Worm (Caenorhabditis elegans) whole organism, young adult: ENCODE data around the gene dep-1.

Source experiments
- B0019.2 ChIP-seq: fragments of 200-800 bp; sonication (Bioruptor generic); conservative IDR thresholded peaks from 2 replicates; pipeline ENCODE4 v1.3.6; 2022; ENCODE audit warnings: missing genetic modification reagents, missing genetic modification characterization, missing compliant biosample characterization
- C17E4.6 ChIP-seq: fragments of 200-800 bp; sonication (Bioruptor generic); IDR thresholded peaks from 2 replicates; pipeline ENCODE4 v1.3.6; 2022; ENCODE audit warnings: missing genetic modification reagents, missing genetic modification characterization, missing compliant biosample characterization
- D2030.7 ChIP-seq: fragments of 200-800 bp; sonication (Bioruptor generic); IDR thresholded peaks from 2 replicates; pipeline ENCODE4 v1.3.6; 2022; ENCODE audit warnings: missing genetic modification reagents, missing genetic modification characterization, missing compliant biosample characterization
- F37B4.10 ChIP-seq: fragments of 200-800 bp; sonication (Bioruptor generic); IDR thresholded peaks from 2 replicates; pipeline ENCODE4 v1.3.6; 2022; ENCODE audit warnings: missing genetic modification characterization, missing compliant biosample characterization
- F49E8.2 ChIP-seq: sonication (generic microtip); optimal IDR thresholded peaks from 3 replicates; lab custom pipeline; 2017; ENCODE audit warnings: missing genetic modification characterization, mild to moderate bottlenecking, missing compliant biosample characterization, antibody characterized with exemption, moderate library complexity; ENCODE audit not compliant: insufficient read depth
- F55B11.4 ChIP-seq: sonication (generic microtip); optimal IDR thresholded peaks from 2 replicates; lab custom pipeline; 2016; ENCODE audit warnings: missing compliant biosample characterization, missing genetic modification characterization, borderline replicate concordance; ENCODE audit not compliant: insufficient read depth
- K11D2.4 ChIP-seq: fragments of 200-800 bp; sonication (Bioruptor generic); IDR thresholded peaks from 2 replicates; pipeline ENCODE4 v1.3.6; 2022; ENCODE audit warnings: missing genetic modification reagents, missing genetic modification characterization, missing compliant biosample characterization
- K12H6.12 ChIP-seq: fragments of 200-800 bp; sonication (Bioruptor generic); optimal IDR thresholded peaks from 2 replicates; lab custom pipeline; 2018; ENCODE audit warnings: mild to moderate bottlenecking, missing genetic modification characterization, missing compliant biosample characterization
- T26A5.8 ChIP-seq: sonication (generic microtip); optimal IDR thresholded peaks from 2 replicates; lab custom pipeline; 2016; ENCODE audit warnings: missing genetic modification characterization, missing compliant biosample characterization
- Y56A3A.18 ChIP-seq: fragments of 200-800 bp; sonication (Bioruptor generic); IDR thresholded peaks from 2 replicates; pipeline ENCODE4 v1.3.6; 2022; ENCODE audit warnings: missing genetic modification reagents, missing genetic modification characterization, missing compliant biosample characterization
- Y95B8A.8 ChIP-seq: fragments of 200-800 bp; sonication (Bioruptor generic); IDR thresholded peaks from 2 replicates; pipeline ENCODE4 v1.3.6; 2022; ENCODE audit warnings: missing genetic modification reagents, missing genetic modification characterization, missing compliant biosample characterization
- ZK185.1 ChIP-seq: sonication (generic microtip); optimal IDR thresholded peaks from 2 replicates; lab custom pipeline; 2016; ENCODE audit warnings: mild to moderate bottlenecking, missing genetic modification characterization, missing compliant biosample characterization; ENCODE audit not compliant: poor library complexity, severe bottlenecking
- attf-5 ChIP-seq: fragments of 200-800 bp; sonication (Bioruptor generic); optimal IDR thresholded peaks from 2 replicates; lab custom pipeline; 2018; ENCODE audit warnings: mild to moderate bottlenecking, missing genetic modification characterization, missing compliant biosample characterization
- bed-1 ChIP-seq: fragments of 200-800 bp; sonication (Bioruptor generic); IDR thresholded peaks from 2 replicates; pipeline ENCODE4 v1.3.6; 2022; ENCODE audit warnings: missing genetic modification reagents, missing genetic modification characterization, missing compliant biosample characterization
- cebp-2 ChIP-seq: fragments of 200-800 bp; sonication (Bioruptor generic); IDR thresholded peaks from 2 replicates; pipeline ENCODE4 v1.3.6; 2022; ENCODE audit warnings: missing genetic modification characterization, missing compliant biosample characterization
- ceh-100 ChIP-seq: fragments of 200-800 bp; sonication (Bioruptor generic); IDR thresholded peaks from 2 replicates; pipeline ENCODE4 v1.3.6; 2022; ENCODE audit warnings: missing genetic modification reagents, missing genetic modification characterization, missing compliant biosample characterization
- ceh-40 ChIP-seq: fragments of 200-800 bp; sonication (Bioruptor generic); IDR thresholded peaks from 2 replicates; pipeline ENCODE4 v1.3.6; 2022; ENCODE audit warnings: missing genetic modification characterization, missing compliant biosample characterization
- ceh-91 ChIP-seq: fragments of 200-800 bp; sonication (Bioruptor generic); IDR thresholded peaks from 2 replicates; pipeline ENCODE4 v1.3.6; 2022; ENCODE audit warnings: missing genetic modification reagents, missing genetic modification characterization, missing compliant biosample characterization
- efl-1 ChIP-seq: fragments of 150-350 bp; optimal IDR thresholded peaks from 2 replicates; lab custom pipeline; 2014; ENCODE audit warnings: missing biosample characterization, missing genetic modification reagents, missing genetic modification characterization
- egrh-3 ChIP-seq: fragments of 200-800 bp; sonication (Bioruptor generic); IDR thresholded peaks from 2 replicates; pipeline ENCODE4 v1.3.6; 2022; ENCODE audit warnings: missing genetic modification reagents, missing genetic modification characterization, missing compliant biosample characterization
- ekl-4 ChIP-seq: fragments of 200-800 bp; sonication (Bioruptor generic); IDR thresholded peaks from 2 replicates; pipeline ENCODE4 v1.3.6; 2022; ENCODE audit warnings: missing genetic modification reagents, missing genetic modification characterization, missing compliant biosample characterization
- hrde-1 ChIP-seq: sonication (generic microtip); optimal IDR thresholded peaks from 2 replicates; lab custom pipeline; 2016; ENCODE audit warnings: missing genetic modification characterization, mild to moderate bottlenecking, missing compliant biosample characterization, moderate library complexity, missing genotype, missing genetic modification reagents, borderline replicate concordance
- let-526 ChIP-seq: fragments of 200-800 bp; sonication (Bioruptor generic); IDR thresholded peaks from 2 replicates; pipeline ENCODE4 v1.3.6; 2022; ENCODE audit warnings: missing genetic modification reagents, missing genetic modification characterization, missing compliant biosample characterization
- lin-26 ChIP-seq: fragments of 200-800 bp; sonication (Bioruptor generic); IDR thresholded peaks from 2 replicates; pipeline ENCODE4 v1.3.6; 2022; ENCODE audit warnings: missing genetic modification reagents, missing genetic modification characterization, missing compliant biosample characterization
- lsy-27 ChIP-seq: sonication (generic microtip); optimal IDR thresholded peaks from 2 replicates; lab custom pipeline; 2017; ENCODE audit warnings: missing genetic modification characterization, mild to moderate bottlenecking, missing compliant biosample characterization, antibody characterized with exemption, missing genotype, borderline replicate concordance; ENCODE audit not compliant: insufficient read depth
- madf-6 ChIP-seq: fragments of 200-800 bp; sonication (Bioruptor generic); IDR thresholded peaks from 2 replicates; pipeline ENCODE4 v1.3.6; 2022; ENCODE audit warnings: missing genetic modification reagents, missing genetic modification characterization, missing compliant biosample characterization
- madf-8 ChIP-seq: fragments of 200-800 bp; sonication (Bioruptor generic); conservative IDR thresholded peaks from 2 replicates; pipeline ENCODE4 v1.3.6; 2022; ENCODE audit warnings: missing genetic modification reagents, missing genetic modification characterization, missing compliant biosample characterization
- mcd-1 ChIP-seq: fragments of 200-800 bp; sonication (Bioruptor generic); IDR thresholded peaks from 2 replicates; pipeline ENCODE4 v1.3.6; 2022; ENCODE audit warnings: missing genetic modification reagents, missing genetic modification characterization, missing compliant biosample characterization
- mel-28 ChIP-seq: sonication (generic microtip); optimal IDR thresholded peaks from 2 replicates; lab custom pipeline; 2016; ENCODE audit warnings: borderline replicate concordance, mild to moderate bottlenecking, missing genetic modification characterization, missing compliant biosample characterization
- mxl-1 ChIP-seq: sonication (generic microtip); optimal IDR thresholded peaks from 2 replicates; lab custom pipeline; 2016; ENCODE audit warnings: missing genetic modification characterization, missing compliant biosample characterization
- nfya-1 ChIP-seq: sonication (generic microtip); optimal IDR thresholded peaks from 2 replicates; lab custom pipeline; 2017; ENCODE audit warnings: antibody characterized with exemption, missing compliant biosample characterization, missing genetic modification characterization, borderline replicate concordance; ENCODE audit not compliant: insufficient read depth
- nhr-27 ChIP-seq: fragments of 200-800 bp; sonication (Bioruptor generic); optimal IDR thresholded peaks from 2 replicates; lab custom pipeline; 2018; ENCODE audit warnings: mild to moderate bottlenecking, missing genetic modification characterization, moderate library complexity, missing compliant biosample characterization
- pbrm-1 ChIP-seq: fragments of 200-800 bp; sonication (Bioruptor generic); IDR thresholded peaks from 2 replicates; pipeline ENCODE4 v1.3.6; 2022; ENCODE audit warnings: missing genetic modification reagents, missing genetic modification characterization, missing compliant biosample characterization
- pha-4 ChIP-seq: fragments of 150-350 bp; sonication (generic microtip); optimal IDR thresholded peaks from 2 replicates; lab custom pipeline; 2014; ENCODE audit warnings: missing biosample characterization, missing genetic modification reagents, missing genetic modification characterization
- snpc-4 ChIP-seq, 5 experiments: fragments of 150-350 bp in 1 of 5; sonication (generic microtip) in 4 of 5; optimal IDR thresholded peaks; 2 replicates each; lab custom pipeline; 2014 to 2018; ENCODE audit warnings: missing genetic modification characterization in 5 of 5, missing biosample characterization in 3 of 5, antibody characterized with exemption in 2 of 5, mild to moderate bottlenecking in 2 of 5, missing compliant biosample characterization in 2 of 5, missing genotype in 2 of 5, moderate library complexity in 2 of 5, missing genetic modification reagents in 1 of 5
- somi-1 ChIP-seq: fragments of 200-800 bp; sonication (Bioruptor generic); optimal IDR thresholded peaks from 2 replicates; lab custom pipeline; 2018; ENCODE audit warnings: mild to moderate bottlenecking, missing genetic modification characterization, missing compliant biosample characterization
- sptf-2 ChIP-seq: fragments of 200-800 bp; sonication (Bioruptor generic); optimal IDR thresholded peaks from 2 replicates; lab custom pipeline; 2018; ENCODE audit warnings: mild to moderate bottlenecking, missing genetic modification characterization, missing compliant biosample characterization
- xnd-1 ChIP-seq: sonication (generic microtip); optimal IDR thresholded peaks from 2 replicates; lab custom pipeline; 2016; ENCODE audit warnings: missing genotype, missing genetic modification reagents, missing genetic modification characterization, missing compliant biosample characterization
- zfh-2 ChIP-seq: fragments of 200-800 bp; sonication (Bioruptor generic); conservative IDR thresholded peaks from 2 replicates; pipeline ENCODE4 v1.3.6; 2022; ENCODE audit warnings: missing genetic modification reagents, missing genetic modification characterization, missing compliant biosample characterization
- ztf-25 ChIP-seq: fragments of 200-800 bp; sonication (Bioruptor generic); IDR thresholded peaks from 2 replicates; pipeline ENCODE4 v1.3.6; 2022; ENCODE audit warnings: missing genetic modification reagents, missing genetic modification characterization, missing compliant biosample characterization
- ztf-6 ChIP-seq: fragments of 200-800 bp; sonication (Bioruptor generic); IDR thresholded peaks from 2 replicates; pipeline ENCODE4 v1.3.6; 2022; ENCODE audit warnings: missing genetic modification reagents, missing genetic modification characterization, missing compliant biosample characterization

The dep-1 gene

DNA sequence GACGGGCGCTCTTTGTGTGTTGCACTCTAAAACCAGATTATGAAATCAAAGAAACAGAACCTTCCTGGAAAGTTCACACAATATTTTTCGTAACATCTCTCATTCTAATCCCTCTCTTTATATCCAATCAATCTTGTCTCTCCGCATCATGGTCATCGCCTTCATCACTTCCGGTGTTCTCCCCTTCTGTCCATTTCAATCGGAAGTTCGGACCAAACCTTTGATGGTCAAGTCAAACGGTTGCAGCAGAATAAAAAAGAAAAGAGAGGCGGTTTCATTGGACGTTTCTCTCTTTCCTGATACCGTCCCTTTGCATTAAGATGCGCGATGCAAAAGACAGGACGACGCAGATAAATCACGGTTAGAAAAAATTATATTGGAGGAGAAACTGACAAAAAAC lies 13.4 kb upstream of the dep-1 start:
- no peak for TF ChIP-seq ztf-6
- TF ChIP-seq pha-4 (tag; lab: Kevin White, UChicago), result no peak
- no peak for TF ChIP-seq nhr-27 (tag; lab: Kevin White, UChicago)
- no peak for TF ChIP-seq pbrm-1 (GFP tag; lab: Robert Waterston, UW)
- no peak for TF ChIP-seq cebp-2 (GFP tag; lab: Robert Waterston, UW)
- TF ChIP-seq D2030.7 (GFP tag; lab: Robert Waterston, UW), result no peak
- TF ChIP-seq F55B11.4 (tag; lab: Kevin White, UChicago), result no peak
- TF ChIP-seq mcd-1 (GFP tag; lab: Robert Waterston, UW), result no peak
- TF ChIP-seq xnd-1 (tag; lab: Kevin White, UChicago), result no peak

DNA sequence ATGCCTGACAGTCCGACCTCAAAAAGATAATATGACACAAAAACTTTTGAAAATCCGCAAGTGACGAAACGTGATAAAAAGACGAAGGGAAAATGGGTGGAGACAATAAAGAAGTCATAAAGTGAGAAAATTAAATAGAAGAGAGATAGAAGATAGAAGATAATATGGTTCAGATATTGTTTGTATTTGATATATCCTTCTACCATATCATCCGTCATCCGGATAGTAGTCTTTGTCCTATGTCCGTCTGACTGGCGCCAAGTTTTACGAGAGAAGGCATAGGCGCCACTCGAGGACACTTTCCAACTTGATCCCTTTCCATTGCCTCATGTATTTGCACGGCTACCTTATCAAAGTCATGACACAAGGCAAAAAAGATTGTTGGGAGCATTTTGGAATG lies 12.3 kb upstream of the dep-1 start:
- TF ChIP-seq sptf-2 (GFP tag; lab: Kevin White, UChicago) (no peak), efl-1 (GFP tag; lab: Kevin White, UChicago) (no peak), C17E4.6 (GFP tag; lab: Robert Waterston, UW) (no peak), lin-26 (no peak), cebp-2 (GFP tag; lab: Robert Waterston, UW) (no peak), zfh-2 (GFP tag; lab: Robert Waterston, UW) (no peak), ceh-91 (no peak), F55B11.4 (tag; lab: Kevin White, UChicago) (no peak), nfya-1 (tag; lab: Kevin White, UChicago) (no peak), B0019.2 (no peak), ZK185.1 (tag; lab: Kevin White, UChicago) (no peak), F49E8.2 (tag; lab: Kevin White, UChicago) (no peak), T26A5.8 (tag; lab: Kevin White, UChicago) (no peak)

DNA sequence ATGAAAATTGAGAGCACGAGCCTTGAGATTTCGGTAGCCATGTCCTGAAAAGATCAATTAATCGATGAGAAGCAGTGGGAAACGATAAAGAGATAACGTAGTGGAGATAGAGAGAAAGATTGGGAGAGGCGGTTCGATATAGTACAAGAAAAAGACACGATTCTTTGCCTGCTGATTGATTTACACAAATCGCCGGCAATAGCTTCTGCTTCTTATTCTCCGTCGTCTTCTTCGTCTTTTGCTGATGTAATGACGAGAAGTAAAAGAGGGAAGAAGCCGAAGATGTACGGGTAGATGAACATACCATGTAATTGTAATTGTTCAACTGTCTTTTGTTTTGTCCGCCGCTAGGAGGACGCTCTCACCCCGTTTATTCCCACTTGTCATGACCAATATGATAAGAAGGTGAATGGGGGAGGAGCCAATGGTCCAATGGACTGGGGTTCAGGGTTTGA lies 9.6 kb upstream of the dep-1 start, which contains the start of gene F37B12.1:
Gene F37B12.1, minus strand, starts transcription at position 51 of the 455 bp plus-strand sequence.
- TF ChIP-seq F37B4.10 (0 out of 2 replicates have a peak, but pooled peaks have one; percentile 44), ceh-100 (GFP tag; lab: Robert Waterston, UW) (no peak)

DNA sequence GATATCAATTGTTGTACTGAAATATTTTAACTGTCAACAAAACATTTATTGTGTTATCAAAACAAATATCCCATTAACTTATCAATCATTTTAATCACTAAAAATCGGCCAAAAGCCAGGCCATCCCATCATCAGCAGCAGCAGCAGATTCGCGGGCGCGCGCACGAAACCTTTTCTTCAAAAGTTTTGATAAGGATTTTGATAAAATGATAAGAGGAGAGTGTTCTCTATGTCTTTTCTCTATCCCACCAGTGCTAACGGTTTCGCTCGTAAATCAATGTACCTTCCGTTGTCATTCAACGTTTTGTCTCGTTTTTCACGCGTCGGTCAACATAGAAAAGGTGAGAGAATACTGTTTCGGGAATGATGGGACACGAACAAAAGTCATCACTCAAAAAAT lies 8.5 kb upstream of the dep-1 start:
- TF ChIP-seq madf-6 (GFP tag; lab: Robert Waterston, UW) (no peak), T26A5.8 (tag; lab: Kevin White, UChicago) (no peak), somi-1 (GFP tag; lab: Kevin White, UChicago) (no peak), mel-28 (tag; lab: Kevin White, UChicago) (no peak), ceh-91 (no peak), ekl-4 (GFP tag; lab: Robert Waterston, UW) (no peak), Y56A3A.18 (GFP tag; lab: Robert Waterston, UW) (no peak), ztf-25 (GFP tag; lab: Robert Waterston, UW) (no peak), K12H6.12 (tag; lab: Kevin White, UChicago) (no peak), Y95B8A.8 (no peak)

DNA sequence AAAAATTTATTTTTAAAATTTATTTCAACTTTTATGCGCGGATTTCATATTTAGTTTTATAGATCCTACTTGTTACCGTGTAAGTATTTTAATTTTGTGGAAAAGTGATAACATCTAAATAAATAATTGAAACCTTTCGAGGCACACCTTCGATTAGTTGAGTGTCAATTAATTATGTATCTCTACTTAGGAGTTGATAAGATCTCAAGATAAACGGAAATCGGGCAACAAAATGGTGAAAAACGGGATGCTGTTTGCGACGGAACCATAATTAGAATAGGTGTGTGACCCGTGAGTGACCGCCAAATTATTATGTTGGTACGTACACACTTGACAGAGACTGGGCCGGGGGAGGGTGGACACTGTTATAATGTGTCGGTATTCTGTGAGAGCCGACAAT lies 6.8 kb upstream of the dep-1 start:
- TF ChIP-seq egrh-3 (GFP tag; lab: Robert Waterston, UW), result no peak
- TF ChIP-seq B0019.2, result no peak
- TF ChIP-seq let-526, result no peak
- TF ChIP-seq bed-1, result no peak
- TF ChIP-seq ceh-40, result no peak
- TF ChIP-seq K11D2.4 (GFP tag; lab: Robert Waterston, UW), result no peak
- no peak for TF ChIP-seq mxl-1 (tag; lab: Kevin White, UChicago)
- TF ChIP-seq madf-8 (GFP tag; lab: Robert Waterston, UW), result no peak
- TF ChIP-seq hrde-1 (tag; lab: Kevin White, UChicago), result no peak
- no peak for TF ChIP-seq snpc-4 (GFP tag; optimal IDR thresholded peaks at IDR 0.05; lab: Kevin White, UChicago)
- TF ChIP-seq snpc-4 (tag; optimal IDR thresholded peaks at IDR 0.05; lab: Kevin White, UChicago), result no peak
- no peak for TF ChIP-seq lsy-27 (tag; lab: Kevin White, UChicago)
- no peak for TF ChIP-seq attf-5 (GFP tag; lab: Kevin White, UChicago)
- TF ChIP-seq mel-28 (tag; lab: Kevin White, UChicago), result no peak
